Fruit fly (Drosophila melanogaster): ENCODE measurements around the gene CG12003.

CG12003 gene

DNA sequence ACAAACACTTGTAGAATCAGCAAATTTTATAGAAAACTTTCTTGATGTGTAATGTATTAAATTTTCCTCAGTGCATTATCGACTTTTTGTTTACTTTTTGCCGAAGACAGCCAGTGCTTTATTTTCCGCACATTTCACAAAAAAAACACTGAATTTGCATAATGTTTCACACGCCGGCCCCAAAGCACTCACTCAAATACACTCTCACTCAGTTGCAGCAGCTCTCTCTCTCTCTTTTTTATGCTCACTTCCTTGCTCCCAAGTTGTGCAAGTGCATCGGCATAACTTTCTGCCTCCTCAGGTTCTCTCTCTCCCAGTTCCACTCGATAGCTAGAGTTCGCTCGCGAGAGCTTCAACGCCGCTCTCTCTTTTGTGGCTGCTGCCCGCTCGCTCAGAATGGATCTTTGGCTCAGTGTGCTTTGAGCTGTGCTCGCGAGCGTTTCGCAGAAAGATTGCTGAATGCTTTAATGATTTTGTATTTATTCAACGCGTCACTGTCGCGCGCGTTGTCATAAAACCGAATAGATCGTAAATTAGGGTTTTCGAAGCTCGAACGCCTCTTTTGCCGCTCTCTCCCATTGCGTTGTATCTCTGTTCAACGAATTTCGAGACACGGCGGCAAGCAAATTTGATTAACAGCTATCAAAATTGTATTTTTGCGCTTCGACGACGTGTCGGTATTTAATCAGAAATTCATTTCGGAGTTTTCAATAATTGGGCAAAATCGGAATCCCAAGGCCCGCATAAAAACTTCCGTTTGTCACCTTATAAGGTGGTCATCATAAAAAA, 21.3 kb downstream of the CG12003 start:
- TF ChIP-seq Sin3A (optimal IDR thresholded peaks at IDR 0.05) (no peak), Myc (optimal IDR thresholded peaks at IDR 0.05) (no peak), psq (optimal IDR thresholded peaks at IDR 0.05) (no peak), ttk (optimal IDR thresholded peaks at IDR 0.05) (no peak), h (optimal IDR thresholded peaks at IDR 0.05) (no peak), insv (optimal IDR thresholded peaks at IDR 0.05) (no peak)

DNA sequence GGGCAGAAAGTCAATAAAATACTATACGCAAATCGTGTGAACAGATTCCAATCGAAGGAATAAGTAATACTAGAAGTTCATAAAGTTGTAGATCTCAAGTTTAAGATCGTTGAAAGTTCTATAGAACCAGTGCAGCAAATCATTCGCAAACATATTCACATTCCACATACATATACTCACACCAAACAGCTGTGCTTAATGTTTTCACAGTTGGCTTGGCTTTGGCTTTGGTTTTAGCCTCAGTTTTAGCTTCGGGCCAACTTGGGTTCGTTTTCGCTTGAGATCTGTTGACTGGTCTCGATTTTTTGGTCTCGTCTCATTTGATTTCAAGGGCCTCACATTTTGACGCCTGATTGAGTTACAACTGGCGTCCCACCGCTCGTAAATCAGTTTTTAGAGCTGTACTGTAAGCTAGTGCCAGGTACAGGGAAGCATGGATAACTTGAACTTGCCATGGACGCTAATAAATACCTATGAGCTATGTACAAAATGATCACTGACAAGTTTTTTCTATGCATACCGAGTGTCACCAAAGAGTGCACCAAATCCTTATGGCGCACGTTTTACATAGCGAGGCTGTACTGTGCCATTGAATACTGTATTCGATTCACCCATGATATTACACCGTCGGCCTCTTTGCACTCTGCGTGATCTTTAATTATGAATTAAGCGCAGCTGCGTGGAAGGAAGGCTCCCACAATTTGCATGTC, 22.1 kb downstream of the CG12003 start:
- TF ChIP-seq ttk (optimal IDR thresholded peaks at IDR 0.05) = no peak
- TF ChIP-seq Myc (optimal IDR thresholded peaks at IDR 0.05) = no peak
- TF ChIP-seq Sin3A (optimal IDR thresholded peaks at IDR 0.05) = no peak
- no peak for TF ChIP-seq psq (optimal IDR thresholded peaks at IDR 0.05)
- no peak for TF ChIP-seq insv (optimal IDR thresholded peaks at IDR 0.05)
- TF ChIP-seq h (optimal IDR thresholded peaks at IDR 0.05) = no peak

DNA sequence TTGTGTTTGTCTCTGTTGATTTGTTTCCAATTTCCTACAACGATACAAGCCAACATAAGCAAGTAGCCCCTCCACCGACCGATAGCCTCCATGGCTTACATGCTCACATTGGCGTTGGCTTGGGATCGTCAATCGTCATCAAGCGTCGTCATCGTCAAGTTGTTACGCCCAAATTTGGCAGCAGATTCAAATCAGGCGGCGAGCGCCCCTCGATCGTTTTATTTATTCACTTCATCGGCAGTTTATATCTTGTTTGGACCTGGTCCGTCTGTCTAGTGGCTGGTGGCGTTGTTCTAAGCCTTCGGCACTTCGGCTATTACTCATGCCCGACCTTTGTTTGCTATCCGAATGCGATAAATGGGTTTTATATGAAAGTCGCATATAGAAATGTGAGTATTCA, 25.0 kb downstream of the CG12003 start:
- TF ChIP-seq ttk (optimal IDR thresholded peaks at IDR 0.05) (no peak), Myc (optimal IDR thresholded peaks at IDR 0.05) (no peak), insv (optimal IDR thresholded peaks at IDR 0.05) (no peak), psq (optimal IDR thresholded peaks at IDR 0.05) (no peak), h (optimal IDR thresholded peaks at IDR 0.05) (no peak), Sin3A (optimal IDR thresholded peaks at IDR 0.05) (no peak)

DNA sequence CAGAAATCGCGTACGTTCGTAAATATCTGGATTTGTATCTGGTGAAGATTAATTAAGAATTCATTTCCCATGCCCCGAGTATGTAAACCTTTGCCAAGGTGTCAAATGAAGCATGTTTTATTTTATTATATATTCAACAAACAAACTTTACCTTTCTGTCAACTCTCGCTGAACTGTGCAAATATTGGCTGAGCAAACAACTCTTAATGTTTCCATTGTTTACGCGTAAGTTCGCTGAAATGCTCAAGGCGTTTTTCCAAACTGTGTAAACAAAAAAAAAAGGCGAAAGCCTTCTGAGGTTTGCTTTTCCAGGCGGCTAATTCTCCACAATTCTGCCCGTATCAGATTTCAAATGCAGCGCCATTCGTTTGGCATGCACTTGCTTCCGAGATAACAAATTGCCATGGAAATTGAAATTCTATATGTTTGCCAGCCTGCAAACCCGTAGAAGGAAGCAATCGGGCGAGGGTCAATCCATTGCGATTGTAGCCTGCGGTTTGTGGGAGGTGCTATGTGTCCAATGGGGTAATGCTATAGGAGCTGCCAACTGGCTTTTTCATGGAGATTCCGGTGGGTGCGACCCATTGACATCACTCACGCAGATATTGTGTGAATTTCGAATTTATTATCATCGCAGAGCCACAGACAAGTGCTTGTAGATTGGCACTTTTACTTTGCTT, 26.6 kb downstream of the CG12003 start:
- TF ChIP-seq psq (optimal IDR thresholded peaks at IDR 0.05) = no peak
- no peak for TF ChIP-seq ttk (optimal IDR thresholded peaks at IDR 0.05)
- no peak for TF ChIP-seq Sin3A (optimal IDR thresholded peaks at IDR 0.05)
- no peak for TF ChIP-seq h (optimal IDR thresholded peaks at IDR 0.05)
- no peak for TF ChIP-seq Myc (optimal IDR thresholded peaks at IDR 0.05)
- TF ChIP-seq insv (optimal IDR thresholded peaks at IDR 0.05) = no peak

DNA sequence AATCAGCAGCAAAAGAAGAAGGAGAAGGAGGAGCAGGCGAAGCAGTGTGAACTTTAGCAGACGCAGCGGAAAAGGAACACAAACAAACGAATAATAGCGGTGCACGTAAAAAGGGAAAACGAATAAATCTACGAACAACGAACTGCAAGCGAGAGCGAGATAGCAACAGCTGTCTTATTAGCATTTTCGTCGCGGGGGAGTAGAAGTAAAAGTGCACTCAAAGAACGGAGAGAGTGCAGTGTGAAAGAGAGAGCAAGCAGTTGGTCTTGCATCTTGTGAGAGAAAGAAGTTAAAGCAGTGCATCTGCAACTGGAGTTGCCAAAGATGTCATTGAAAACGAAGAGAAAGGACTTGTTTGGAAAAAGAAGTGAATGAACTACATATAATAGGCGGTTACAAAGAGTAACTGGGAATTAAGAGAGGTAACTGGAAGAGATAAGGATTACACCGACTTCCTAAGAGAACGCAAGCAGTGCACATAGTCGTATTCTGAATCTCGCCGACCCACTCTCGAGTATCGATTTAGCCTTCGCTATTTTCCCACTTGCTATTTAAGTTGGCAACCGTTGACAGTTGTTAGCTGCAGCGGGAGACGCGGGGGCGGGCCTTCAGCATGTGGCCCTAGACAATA, 27.7 kb downstream of the CG12003 start:
- TF ChIP-seq insv (optimal IDR thresholded peaks at IDR 0.05) = no peak

dm6 chr3L:1602064-1602832, 37.1 kb downstream of the CG12003 start, which contains the start of gene CG12104:
TSS of gene CG12104 (minus strand) at chr3L:1602674.
- TF ChIP-seq Myc (optimal IDR thresholded peaks at IDR 0.05) (no peak), insv (optimal IDR thresholded peaks at IDR 0.05) (no peak), Sin3A (optimal IDR thresholded peaks at IDR 0.05) (no peak), h (optimal IDR thresholded peaks at IDR 0.05) (no peak), ttk (optimal IDR thresholded peaks at IDR 0.05) (no peak)

dm6 chr3L:1602833-1603128, 37.6 kb downstream of the CG12003 start, which contains the start of the genes CG18170 and CG33791:
TSS of gene CG18170 (plus strand) at chr3L:1602954.
TSS of gene CG33791 (plus strand) at chr3L:1602954.
- TF ChIP-seq Sin3A (optimal IDR thresholded peaks at IDR 0.05) (no peak), Myc (optimal IDR thresholded peaks at IDR 0.05) (no peak), ttk (optimal IDR thresholded peaks at IDR 0.05) (no peak), psq (optimal IDR thresholded peaks at IDR 0.05) (no peak), insv (optimal IDR thresholded peaks at IDR 0.05) (no peak), h (optimal IDR thresholded peaks at IDR 0.05) (no peak)

DNA sequence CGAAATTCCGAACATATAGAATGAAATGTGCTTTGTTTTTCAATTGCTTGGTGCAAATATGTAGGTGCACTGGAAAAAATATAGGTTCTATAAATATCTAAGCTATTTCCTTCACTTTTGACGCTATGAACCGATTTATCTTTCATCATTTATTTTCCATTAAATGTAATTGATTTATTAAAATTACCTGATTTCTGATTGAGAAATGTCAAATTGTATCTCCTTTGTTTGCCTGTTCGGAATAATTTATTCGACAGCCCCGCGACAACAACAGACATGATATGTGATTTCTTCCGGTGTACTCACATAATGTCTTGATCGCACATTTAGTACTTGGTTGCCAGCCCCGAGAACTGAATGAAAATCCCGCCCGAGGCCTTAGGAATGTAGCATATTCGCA, 44.4 kb downstream of the CG12003 start:
- TF ChIP-seq Myc (optimal IDR thresholded peaks at IDR 0.05) (no peak), Sin3A (optimal IDR thresholded peaks at IDR 0.05) (no peak), ttk (optimal IDR thresholded peaks at IDR 0.05) (no peak), psq (optimal IDR thresholded peaks at IDR 0.05) (no peak), h (optimal IDR thresholded peaks at IDR 0.05) (no peak), insv (optimal IDR thresholded peaks at IDR 0.05) (no peak)

dm6 chr3L:1614465-1615084, 49.4 kb downstream of the CG12003 start:
- TF ChIP-seq insv (optimal IDR thresholded peaks at IDR 0.05) = no peak
- TF ChIP-seq Sin3A (optimal IDR thresholded peaks at IDR 0.05) = no peak
- no peak for TF ChIP-seq Myc (optimal IDR thresholded peaks at IDR 0.05)
- TF ChIP-seq ttk (optimal IDR thresholded peaks at IDR 0.05) = no peak

- TF ChIP-seq psq (optimal IDR thresholded peaks at IDR 0.05) = no peak
Measured at dm6 chr3L:1615701-1616100, 50.5 kb downstream of the CG12003 start, which contains the start of gene CG12105. TSS of gene CG12105 (minus strand) at chr3L:1615801.

Measured in Kc167 (cell line).